Worm (Caenorhabditis elegans) whole organism, L4 larva: ENCODE data around the gene gei-18.

Experiments
- D1046.2 ChIP-seq: fragments of 200-800 bp; sonication (Bioruptor generic); IDR thresholded peaks from 2 replicates; pipeline ENCODE4 v1.3.6; 2022; ENCODE audit warnings: missing genetic modification characterization, missing compliant biosample characterization
- F10B5.3 ChIP-seq: sonication (generic microtip); optimal IDR thresholded peaks from 2 replicates; lab custom pipeline; 2016; ENCODE audit warnings: mild to moderate bottlenecking, missing genetic modification characterization, missing compliant biosample characterization
- F26F4.8 ChIP-seq: fragments of 200-800 bp; sonication (Bioruptor generic); conservative IDR thresholded peaks from 2 replicates; pipeline ENCODE4 v1.3.6; 2022; ENCODE audit warnings: missing genetic modification characterization, missing compliant biosample characterization
- F37D6.2 ChIP-seq: sonication (generic microtip); optimal IDR thresholded peaks from 2 replicates; lab custom pipeline; 2016; ENCODE audit warnings: mild to moderate bottlenecking, missing genetic modification characterization, missing compliant biosample characterization
- R02D3.7 ChIP-seq: fragments of 150-350 bp; sonication (generic microtip); optimal IDR thresholded peaks from 3 replicates; lab custom pipeline; 2014; ENCODE audit warnings: missing biosample characterization, missing genetic modification characterization
- T20F7.1 ChIP-seq: fragments of 200-800 bp; sonication (Bioruptor generic); optimal IDR thresholded peaks from 2 replicates; lab custom pipeline; 2018; ENCODE audit warnings: mild to moderate bottlenecking, missing genetic modification characterization, missing compliant biosample characterization
- Y105C5A.15 ChIP-seq: fragments of 200-800 bp; sonication (Bioruptor generic); IDR thresholded peaks from 2 replicates; pipeline ENCODE4 v1.3.6; 2022; ENCODE audit warnings: missing genetic modification characterization, missing compliant biosample characterization
- ZK546.5 ChIP-seq, 2 experiments: sonication (generic microtip); optimal IDR thresholded peaks; 2 replicates each; lab custom pipeline; 2017; ENCODE audit warnings: missing biosample characterization in 2 of 2, missing genetic modification characterization in 2 of 2
- aly-2 ChIP-seq: sonication (generic microtip); optimal IDR thresholded peaks from 2 replicates; lab custom pipeline; 2018; ENCODE audit warnings: missing biosample characterization, missing genetic modification characterization
- ceh-20 ChIP-seq: fragments of 200-800 bp; sonication (Bioruptor generic); IDR thresholded peaks from 2 replicates; pipeline ENCODE4 v1.3.6; 2022; ENCODE audit warnings: missing genetic modification reagents, missing genetic modification characterization, missing compliant biosample characterization
- ceh-28 ChIP-seq: fragments of 150-350 bp; optimal IDR thresholded peaks from 2 replicates; lab custom pipeline; 2014; ENCODE audit warnings: missing biosample characterization, missing genetic modification reagents, missing genetic modification characterization
- cey-2 ChIP-seq: sonication (generic microtip); optimal IDR thresholded peaks from 3 replicates; lab custom pipeline; 2017; ENCODE audit warnings: missing genetic modification characterization, mild to moderate bottlenecking, missing compliant biosample characterization, antibody characterized with exemption, borderline replicate concordance; ENCODE audit not compliant: insufficient read depth
- ctbp-1 ChIP-seq: fragments of 200-800 bp; sonication (Bioruptor generic); IDR thresholded peaks from 2 replicates; pipeline ENCODE4 v1.3.6; 2022; ENCODE audit warnings: missing genetic modification reagents, missing genetic modification characterization, missing compliant biosample characterization
- daf-12 ChIP-seq: fragments of 150-350 bp; optimal IDR thresholded peaks from 2 replicates; lab custom pipeline; 2014; ENCODE audit warnings: missing biosample characterization, missing genetic modification reagents, missing genetic modification characterization
- daf-16 ChIP-seq, 3 experiments: sonication (generic microtip); optimal IDR thresholded peaks; 2 replicates each; lab custom pipeline; 2016 to 2017; ENCODE audit warnings: missing genetic modification characterization in 3 of 3, missing genetic modification reagents in 3 of 3, mild to moderate bottlenecking in 2 of 3, missing compliant biosample characterization in 2 of 3, missing biosample characterization in 1 of 3, moderate library complexity in 1 of 3
- daf-19 ChIP-seq: fragments of 200-800 bp; sonication (Bioruptor generic); conservative IDR thresholded peaks from 2 replicates; pipeline ENCODE4 v1.3.6; 2022; ENCODE audit warnings: missing genetic modification characterization, missing compliant biosample characterization
- daf-8 ChIP-seq: fragments of 200-800 bp; sonication (Bioruptor generic); IDR thresholded peaks from 2 replicates; pipeline ENCODE4 v1.3.6; 2022; ENCODE audit warnings: missing genetic modification characterization, missing compliant biosample characterization
- dve-1 ChIP-seq: sonication (generic microtip); optimal IDR thresholded peaks from 2 replicates; lab custom pipeline; 2017; ENCODE audit warnings: antibody characterized with exemption, mild to moderate bottlenecking, missing genetic modification characterization, missing compliant biosample characterization; ENCODE audit not compliant: insufficient read depth
- egl-43 ChIP-seq: fragments of 200-800 bp; sonication (Bioruptor generic); IDR thresholded peaks from 2 replicates; pipeline ENCODE4 v1.3.6; 2022; ENCODE audit warnings: missing genetic modification reagents, missing genetic modification characterization, missing compliant biosample characterization
- hlh-11 ChIP-seq: fragments of 200-800 bp; sonication (Bioruptor generic); optimal IDR thresholded peaks from 2 replicates; lab custom pipeline; 2018; ENCODE audit warnings: mild to moderate bottlenecking, missing genetic modification characterization, missing compliant biosample characterization
- hlh-30 ChIP-seq: sonication (generic microtip); optimal IDR thresholded peaks from 2 replicates; lab custom pipeline; 2017; ENCODE audit warnings: antibody characterized with exemption, mild to moderate bottlenecking, missing genetic modification characterization, missing compliant biosample characterization; ENCODE audit not compliant: insufficient read depth
- jun-1 ChIP-seq: fragments of 150-350 bp; optimal IDR thresholded peaks from 2 replicates; lab custom pipeline; 2014; ENCODE audit warnings: missing biosample characterization, missing genetic modification reagents, missing genetic modification characterization
- lin-13 ChIP-seq: fragments of 150-350 bp; optimal IDR thresholded peaks from 2 replicates; lab custom pipeline; 2014; ENCODE audit warnings: missing biosample characterization, missing genetic modification reagents, missing genetic modification characterization
- lin-15B ChIP-seq: fragments of 150-350 bp; sonication (generic microtip); optimal IDR thresholded peaks from 3 replicates; lab custom pipeline; 2014; ENCODE audit warnings: missing biosample characterization, missing genetic modification characterization
- lir-3 ChIP-seq: sonication (generic microtip); optimal IDR thresholded peaks from 2 replicates; lab custom pipeline; 2016; ENCODE audit warnings: mild to moderate bottlenecking, missing genetic modification characterization, missing compliant biosample characterization
- madf-5 ChIP-seq, 2 experiments: fragments of 200-800 bp; sonication (Bioruptor generic); IDR thresholded peaks; 2 replicates each; pipeline ENCODE4 v1.3.6; 2022; ENCODE audit warnings: missing compliant biosample characterization in 2 of 2, missing genetic modification characterization in 2 of 2
- mdl-1 ChIP-seq, 2 experiments: fragments of 150-350 bp in 1 of 2; sonication (generic microtip) in 1 of 2; optimal IDR thresholded peaks; 2 replicates each; lab custom pipeline; 2014 to 2017; ENCODE audit warnings: missing biosample characterization in 2 of 2, missing genetic modification characterization in 2 of 2
- nhr-11 ChIP-seq: fragments of 150-350 bp; optimal IDR thresholded peaks from 2 replicates; lab custom pipeline; 2014; ENCODE audit warnings: missing biosample characterization, missing genetic modification characterization
- nhr-111 ChIP-seq: fragments of 200-800 bp; sonication (Bioruptor generic); optimal IDR thresholded peaks from 2 replicates; lab custom pipeline; 2018; ENCODE audit warnings: mild to moderate bottlenecking, missing genetic modification characterization, missing compliant biosample characterization
- nhr-25 ChIP-seq: sonication (generic microtip); optimal IDR thresholded peaks from 2 replicates; lab custom pipeline; 2017; ENCODE audit warnings: missing genetic modification characterization, mild to moderate bottlenecking, missing compliant biosample characterization, antibody characterized with exemption, moderate library complexity, borderline replicate concordance; ENCODE audit not compliant: insufficient read depth
- nhr-28 ChIP-seq: fragments of 150-350 bp; optimal IDR thresholded peaks from 2 replicates; lab custom pipeline; 2014; ENCODE audit warnings: missing biosample characterization, missing genetic modification characterization
- nhr-42 ChIP-seq: fragments of 200-800 bp; sonication (Bioruptor generic); IDR thresholded peaks from 2 replicates; pipeline ENCODE4 v1.3.6; 2022; ENCODE audit warnings: missing genetic modification characterization, missing compliant biosample characterization
- nhr-76 ChIP-seq: fragments of 150-350 bp; optimal IDR thresholded peaks from 2 replicates; lab custom pipeline; 2014; ENCODE audit warnings: missing biosample characterization, missing genetic modification characterization
- pqm-1 ChIP-seq: sonication (generic microtip); optimal IDR thresholded peaks from 2 replicates; lab custom pipeline; 2017; ENCODE audit warnings: missing biosample characterization, missing genetic modification characterization
- rbr-2 ChIP-seq: sonication (generic microtip); optimal IDR thresholded peaks from 2 replicates; lab custom pipeline; 2016; ENCODE audit warnings: missing genotype, missing genetic modification characterization, missing compliant biosample characterization
- saeg-2 ChIP-seq: fragments of 200-800 bp; sonication (Bioruptor generic); IDR thresholded peaks from 2 replicates; pipeline ENCODE4 v1.3.6; 2022; ENCODE audit warnings: missing genetic modification reagents, missing genetic modification characterization, missing compliant biosample characterization
- set-16 ChIP-seq: fragments of 200-800 bp; sonication (Bioruptor generic); IDR thresholded peaks from 2 replicates; pipeline ENCODE4 v1.3.6; 2022; ENCODE audit warnings: missing genetic modification reagents, missing genetic modification characterization, missing compliant biosample characterization
- snpc-1.2 ChIP-seq: fragments of 200-800 bp; sonication (Bioruptor generic); IDR thresholded peaks from 2 replicates; pipeline ENCODE4 v1.3.6; 2022; ENCODE audit warnings: missing genetic modification reagents, missing genetic modification characterization, missing compliant biosample characterization
- snpc-4 ChIP-seq: fragments of 150-350 bp; optimal IDR thresholded peaks from 2 replicates; lab custom pipeline; 2014; ENCODE audit warnings: missing biosample characterization, missing genetic modification characterization
- spr-1 ChIP-seq: sonication (generic microtip); optimal IDR thresholded peaks from 2 replicates; lab custom pipeline; 2016; ENCODE audit warnings: mild to moderate bottlenecking, missing genetic modification characterization, missing compliant biosample characterization
- unc-39 ChIP-seq: sonication (generic microtip); optimal IDR thresholded peaks from 2 replicates; lab custom pipeline; 2017; ENCODE audit warnings: missing biosample characterization, missing genetic modification characterization
- zfp-2 ChIP-seq: sonication (generic microtip); optimal IDR thresholded peaks from 2 replicates; lab custom pipeline; 2016; ENCODE audit warnings: mild to moderate bottlenecking, missing genetic modification characterization, missing compliant biosample characterization
- zfp-3 ChIP-seq: fragments of 200-800 bp; sonication (Bioruptor generic); conservative IDR thresholded peaks from 2 replicates; pipeline ENCODE4 v1.3.6; 2022; ENCODE audit warnings: missing genetic modification reagents, missing genetic modification characterization, missing compliant biosample characterization
- zip-2 ChIP-seq: fragments of 150-350 bp; optimal IDR thresholded peaks from 2 replicates; lab custom pipeline; 2014; ENCODE audit warnings: missing biosample characterization, missing genetic modification characterization
- ztf-11 ChIP-seq: fragments of 150-350 bp; optimal IDR thresholded peaks from 2 replicates; lab custom pipeline; 2014; ENCODE audit warnings: missing biosample characterization, missing genetic modification characterization

The gei-18 gene

DNA sequence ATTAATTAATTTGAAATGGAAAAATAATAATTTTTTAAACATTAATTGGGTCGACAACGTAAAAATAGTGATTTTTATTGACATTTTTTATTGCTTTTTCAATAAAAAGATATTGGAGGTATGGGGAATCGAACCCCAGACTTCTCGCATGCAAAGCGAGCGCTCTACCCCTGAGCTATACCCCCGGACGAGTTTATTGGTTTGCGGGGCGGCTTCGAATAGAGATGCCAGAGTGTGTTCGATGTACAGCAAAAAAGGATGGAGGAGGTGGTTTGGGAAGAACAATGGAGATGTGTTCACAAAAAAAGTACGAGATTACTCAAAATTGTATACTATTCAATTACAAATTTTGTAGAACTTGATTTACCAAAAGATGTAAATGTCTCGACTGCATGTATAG, 31.4 kb upstream of the gei-18 start (continued):
- TF ChIP-seq lin-15B (tag; lab: Kevin White, UChicago) (no peak), jun-1 (tag; lab: Kevin White, UChicago) (no peak), ceh-20 (GFP tag; lab: Robert Waterston, UW) (no peak), daf-19 (peak; percentile 78; the same call in 1 of the 2 replicates), set-16 (GFP tag; lab: Robert Waterston, UW) (no peak), ctbp-1 (no peak; the same call in 1 of the 2 replicates), hlh-30 (tag; lab: Kevin White, UChicago) (peak; percentile 22), zfp-3 (no peak), nhr-76 (no peak), nhr-11 (peak; percentile 16), Y105C5A.15 (GFP tag; lab: Robert Waterston, UW) (no peak; the same call in 1 of the 2 replicates), ceh-28 (tag; lab: Kevin White, UChicago) (no peak), nhr-25 (tag; lab: Kevin White, UChicago) (no peak), daf-16 (GFP tag; optimal IDR thresholded peaks at IDR 0.05; lab: Kevin White, UChicago) (peak in 1 of 2 experiments; percentile 77), daf-16 (tag; optimal IDR thresholded peaks at IDR 0.05; lab: Kevin White, UChicago) (no peak), saeg-2 (no peak), cey-2 (no peak), snpc-4 (tag; lab: Kevin White, UChicago) (peak; percentile 87), aly-2 (tag; lab: Kevin White, UChicago) (no peak), lir-3 (peak; percentile 51), daf-8 (no peak), D1046.2 (GFP tag; lab: Robert Waterston, UW) (no peak), F10B5.3 (peak; percentile 50), lin-13 (GFP tag; lab: Kevin White, UChicago) (no peak), F26F4.8 (GFP tag; lab: Robert Waterston, UW) (no peak), R02D3.7 (tag; lab: Kevin White, UChicago) (no peak), rbr-2 (tag; lab: Kevin White, UChicago) (no peak), egl-43 (GFP tag; lab: Robert Waterston, UW) (no peak), spr-1 (tag; lab: Kevin White, UChicago) (peak; percentile 46), madf-5 (GFP tag; IDR thresholded peaks at IDR 0.05; lab: Robert Waterston, UW) (0 out of 4 replicates have a peak, but pooled peaks of 1 of the 2 experiments have one; percentile 49), unc-39 (no peak), ZK546.5 (tag; optimal IDR thresholded peaks at IDR 0.05; lab: Kevin White, UChicago) (no peak), dve-1 (tag; lab: Kevin White, UChicago) (no peak), daf-12 (tag; lab: Kevin White, UChicago) (no peak), nhr-42 (GFP tag; lab: Robert Waterston, UW) (no peak), pqm-1 (tag; lab: Kevin White, UChicago) (no peak), T20F7.1 (GFP tag; lab: Kevin White, UChicago) (no peak), ztf-11 (tag; lab: Kevin White, UChicago) (no peak), nhr-111 (GFP tag; lab: Kevin White, UChicago) (no peak), zfp-2 (tag; lab: Kevin White, UChicago) (no peak), snpc-1.2 (GFP tag; lab: Robert Waterston, UW) (peak; percentile 99), zip-2 (tag; lab: Kevin White, UChicago) (no peak), hlh-11 (no peak), mdl-1 (tag; optimal IDR thresholded peaks at IDR 0.05; lab: Kevin White, UChicago) (peak in 1 of 2 experiments; percentile 31), F37D6.2 (tag; lab: Kevin White, UChicago) (peak; percentile 4), nhr-28 (tag; lab: Kevin White, UChicago) (no peak)
